Fruit fly (Drosophila melanogaster): Measurements from ENCODE around the gene CG9072.

The CG9072 gene

DNA sequence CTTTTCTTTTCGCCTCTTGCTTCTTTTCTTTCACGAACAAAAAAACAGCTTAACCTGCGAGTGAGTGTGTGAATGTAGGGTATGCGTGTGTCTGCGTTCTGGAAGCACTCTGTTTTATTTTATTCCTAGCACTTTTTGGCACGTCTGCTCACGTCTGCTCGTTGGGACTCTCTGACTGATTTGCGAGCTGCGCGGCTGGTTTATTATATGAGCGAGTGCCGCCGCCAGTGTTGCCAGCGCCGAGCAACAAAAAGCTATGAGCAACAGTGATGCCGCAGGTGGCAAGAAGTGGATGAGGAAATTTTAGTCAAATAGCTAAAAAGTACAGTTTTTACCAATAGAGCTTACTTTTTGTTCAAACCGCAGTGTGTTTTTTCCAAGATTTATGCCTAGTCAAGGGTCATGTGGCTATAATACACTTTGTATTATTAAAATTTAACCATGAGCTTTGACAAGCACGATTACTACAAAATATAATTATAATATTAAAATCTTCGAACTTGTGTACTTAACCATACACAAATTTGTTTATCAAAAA is 19.7 kb downstream of the CG9072 start, which contains the start of gene Lsd-2 (continued):
- peak; percentile 78 for TF ChIP-seq gro (GFP tag; optimal IDR thresholded peaks at IDR 0.05)
- TF ChIP-seq tll (GFP tag; optimal IDR thresholded peaks at IDR 0.05) = no peak
- peak; percentile 35 for TF ChIP-seq CG13894 (tag; optimal IDR thresholded peaks at IDR 0.05)
- peak; percentile 38 for TF ChIP-seq gem (tag; optimal IDR thresholded peaks at IDR 0.05)
- TF ChIP-seq repo (GFP tag; optimal IDR thresholded peaks at IDR 0.05) = peak; percentile 9
- TF ChIP-seq Xbp1 (GFP tag; optimal IDR thresholded peaks at IDR 0.05) = peak; percentile 33
- TF ChIP-seq psq (GFP tag; optimal IDR thresholded peaks at IDR 0.05) = peak; percentile 51
- TF ChIP-seq Pdp1 (GFP tag; optimal IDR thresholded peaks at IDR 0.05) = peak in 1 of 2 experiments; percentile 44
- TF ChIP-seq CG9609 (GFP tag; optimal IDR thresholded peaks at IDR 0.05) = no peak
- TF ChIP-seq kay (GFP tag; optimal IDR thresholded peaks at IDR 0.05) = no peak
- no peak for TF ChIP-seq CG15479 (GFP tag; optimal IDR thresholded peaks at IDR 0.05)
- TF ChIP-seq h (optimal IDR thresholded peaks at IDR 0.05) = no peak
- TF ChIP-seq row (GFP tag; IDR thresholded peaks at IDR 0.05) = peak; percentile 88
- no peak for TF ChIP-seq Hmr (GFP tag; optimal IDR thresholded peaks at IDR 0.05)
- TF ChIP-seq ken (GFP tag; IDR thresholded peaks at IDR 0.05) = 0 out of 3 replicates have a peak, but pooled peaks have one; percentile 29
- 0 out of 3 replicates have a peak, but pooled peaks have one; percentile 26 for TF ChIP-seq otp (GFP tag; IDR thresholded peaks at IDR 0.05)
- no peak for TF ChIP-seq CG5245 (GFP tag; optimal IDR thresholded peaks at IDR 0.05)
- peak; percentile 47 for TF ChIP-seq caup (GFP tag; optimal IDR thresholded peaks at IDR 0.05; ENCODE audit: severe bottlenecking)
- TF ChIP-seq CG4328 (GFP tag; optimal IDR thresholded peaks at IDR 0.05) = peak; percentile 39
- no peak for TF ChIP-seq zfh1 (GFP tag; IDR thresholded peaks at IDR 0.05)
- peak; percentile 25 for TF ChIP-seq CG9437 (GFP tag; optimal IDR thresholded peaks at IDR 0.05)
- TF ChIP-seq NC2α (GFP tag; optimal IDR thresholded peaks at IDR 0.05) = peak; percentile 11
- TF ChIP-seq Sox100B (GFP tag; optimal IDR thresholded peaks at IDR 0.05) = peak; percentile 63
- 0 out of 3 replicates have a peak, but pooled peaks have one; percentile 22 for TF ChIP-seq CG34224 (GFP tag; IDR thresholded peaks at IDR 0.05; ENCODE audit: partially characterized antibody)
- TF ChIP-seq Chrac-16 (GFP tag; optimal IDR thresholded peaks at IDR 0.05) = no peak
- peak; percentile 49; the same call in 1 of the 2 replicates for TF ChIP-seq Bgb (GFP tag; IDR thresholded peaks at IDR 0.05; ENCODE audit: partially characterized antibody)
- TF ChIP-seq Rx (GFP tag; IDR thresholded peaks at IDR 0.05) = no peak
- TF ChIP-seq MESR4 (GFP tag; optimal IDR thresholded peaks at IDR 0.05) = peak; percentile 5
- no peak for TF ChIP-seq Ets97D (GFP tag; optimal IDR thresholded peaks at IDR 0.05)
- TF ChIP-seq CG16815 (GFP tag; optimal IDR thresholded peaks at IDR 0.05) = no peak
- peak; percentile 24 for TF ChIP-seq HHEX (GFP tag; optimal IDR thresholded peaks at IDR 0.05)
- TF ChIP-seq CG8388 (GFP tag; optimal IDR thresholded peaks at IDR 0.05) = no peak
- no peak for TF ChIP-seq CG10959 (GFP tag; IDR thresholded peaks at IDR 0.05)
- peak; percentile 47; the same call in 1 of the 2 replicates for TF ChIP-seq vvl (GFP tag; IDR thresholded peaks at IDR 0.05)
- peak; percentile 77 for TF ChIP-seq sens (GFP tag)
- TF ChIP-seq Hr3 (GFP tag; optimal IDR thresholded peaks at IDR 0.05) = no peak
- TF ChIP-seq Awh (GFP tag; IDR thresholded peaks at IDR 0.05) = 0 out of 2 replicates have a peak, but pooled peaks have one; percentile 46
- TF ChIP-seq CG8478 (optimal IDR thresholded peaks at IDR 0.05) = no peak
- peak; percentile 55 for TF ChIP-seq CG13624 (GFP tag; optimal IDR thresholded peaks at IDR 0.05)
- TF ChIP-seq HmgZ (tag; optimal IDR thresholded peaks at IDR 0.05) = peak; percentile 34
- TF ChIP-seq Fer2 (tag; optimal IDR thresholded peaks at IDR 0.05) = no peak
- no peak for TF ChIP-seq CG10565 (GFP tag; optimal IDR thresholded peaks at IDR 0.05)
- TF ChIP-seq slp2 (GFP tag; optimal IDR thresholded peaks at IDR 0.05) = peak; percentile 17
- peak; percentile 5 for TF ChIP-seq CG7839 (tag; optimal IDR thresholded peaks at IDR 0.05)
- peak; percentile 3 for TF ChIP-seq Fer3 (tag; optimal IDR thresholded peaks at IDR 0.05)
- TF ChIP-seq CG12104 (GFP tag; optimal IDR thresholded peaks at IDR 0.05) = no peak
- no peak for TF ChIP-seq jigr1 (GFP tag; IDR thresholded peaks at IDR 0.05)
- TF ChIP-seq NC2β (GFP tag; optimal IDR thresholded peaks at IDR 0.05) = peak; percentile 26
- TF ChIP-seq CG15514 (GFP tag; optimal IDR thresholded peaks at IDR 0.05) = peak; percentile 47

Data from whole organism, embryonic.